Worm (Caenorhabditis elegans) whole organism, L4/young adult: Measurements from ENCODE around the gene col-109.

Source experiments
- W03F9.2 ChIP-seq: fragments of 150-350 bp; optimal IDR thresholded peaks from 2 replicates; lab custom pipeline; 2014; ENCODE audit warnings: missing biosample characterization, missing genetic modification characterization
- dao-5 ChIP-seq: sonication (generic microtip); optimal IDR thresholded peaks from 2 replicates; lab custom pipeline; 2016; ENCODE audit warnings: missing genotype, missing genetic modification characterization, moderate library complexity, missing compliant biosample characterization
- him-1 ChIP-seq: sonication (generic microtip); optimal IDR thresholded peaks from 2 replicates; lab custom pipeline; 2016; ENCODE audit warnings: missing genotype, missing genetic modification reagents, missing genetic modification characterization, missing compliant biosample characterization

DNA sequence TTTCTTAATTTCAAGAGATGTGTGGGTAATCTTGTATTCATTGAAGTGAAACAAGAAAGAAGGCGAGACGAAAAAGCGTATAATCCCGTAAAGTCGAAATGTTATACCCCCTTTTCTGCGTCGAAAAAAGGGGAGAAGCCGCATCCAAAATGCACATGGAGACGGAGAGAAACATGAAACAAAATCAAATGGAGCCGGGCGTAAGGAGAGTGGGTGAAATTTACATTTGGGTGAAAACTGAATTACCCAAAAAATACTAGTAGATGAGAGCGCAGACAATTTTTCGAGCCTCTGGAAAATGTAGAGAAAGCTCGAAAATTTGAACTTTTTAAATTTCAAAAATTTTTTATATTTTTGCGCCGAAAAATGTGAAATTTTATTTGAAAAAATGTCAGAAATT is 3.8 kb downstream of the col-109 start:
- TF ChIP-seq him-1 (tag; lab: Kevin White, UChicago) (no peak), dao-5 (tag; lab: Kevin White, UChicago) (no peak), W03F9.2 (tag; lab: Kevin White, UChicago) (no peak)
